Worm (Caenorhabditis elegans): ENCODE measurements around the gene F29B9.1.

- TF ChIP-seq ama-1 (optimal IDR thresholded peaks at IDR 0.05) = no peak
- no peak for TF ChIP-seq tbx-37 (GFP tag; conservative IDR thresholded peaks at IDR 0.05)
- TF ChIP-seq hmg-4 (GFP tag; optimal IDR thresholded peaks at IDR 0.05) = no peak
- TF ChIP-seq flt-1 (GFP tag; IDR thresholded peaks at IDR 0.05) = no peak
- no peak for TF ChIP-seq hmbx-1 (tag; optimal IDR thresholded peaks at IDR 0.05)
- TF ChIP-seq hnd-1 (tag; optimal IDR thresholded peaks at IDR 0.05) = no peak
- no peak for TF ChIP-seq F13C5.2 (tag; optimal IDR thresholded peaks at IDR 0.05)
- no peak for TF ChIP-seq B0310.2 (tag; optimal IDR thresholded peaks at IDR 0.05)
- TF ChIP-seq tra-4 (tag; optimal IDR thresholded peaks at IDR 0.05) = no peak
- TF ChIP-seq scrt-1 (GFP tag; IDR thresholded peaks at IDR 0.05) = no peak
- no peak for TF ChIP-seq ets-7 (tag; optimal IDR thresholded peaks at IDR 0.05)
- TF ChIP-seq ceh-36 (tag; optimal IDR thresholded peaks at IDR 0.05) = no peak
- TF ChIP-seq ceh-13 (GFP tag; optimal IDR thresholded peaks at IDR 0.05) = no peak
Measured at ce11 chrIV:4657874-4658273, 7.3 kb upstream of the F29B9.1 start, which contains the start of gene col-111.
